Worm (Caenorhabditis elegans): ENCODE results near the gene ogdh-2.

- TF ChIP-seq ztf-4 (tag; optimal IDR thresholded peaks at IDR 0.05): no peak
- TF ChIP-seq mdl-1 (tag; optimal IDR thresholded peaks at IDR 0.05): no peak
These were observed 26.7 kb upstream of the ogdh-2 start, which contains the start of gene col-37 for ce11 chrV:12167653-12168052.
